Worm (Caenorhabditis elegans): Measurements from ENCODE around the gene inx-11.

- TF ChIP-seq him-1 (tag; optimal IDR thresholded peaks at IDR 0.05), result no peak
- TF ChIP-seq dao-5 (tag; optimal IDR thresholded peaks at IDR 0.05), result no peak
Measured at ce11 chrV:12538984-12539852, 52.2 kb downstream of the inx-11 start.

Data from whole organism, L4/young adult.